Worm (Caenorhabditis elegans): Measurements from ENCODE around the gene ZC455.1.

- TF ChIP-seq R02D3.7 (tag; optimal IDR thresholded peaks at IDR 0.05), result no peak
- no peak for TF ChIP-seq nfya-1 (tag; optimal IDR thresholded peaks at IDR 0.05; ENCODE audit: insufficient read depth)
- TF ChIP-seq ztf-11 (tag; optimal IDR thresholded peaks at IDR 0.05), result no peak
- no peak for TF ChIP-seq zag-1 (tag; optimal IDR thresholded peaks at IDR 0.05)
- TF ChIP-seq mdl-1 (tag; optimal IDR thresholded peaks at IDR 0.05), result no peak
- no peak for TF ChIP-seq ceh-9 (tag; optimal IDR thresholded peaks at IDR 0.05)
- no peak for TF ChIP-seq ceh-82 (tag; optimal IDR thresholded peaks at IDR 0.05)
- TF ChIP-seq unc-62 (GFP tag; optimal IDR thresholded peaks at IDR 0.05), result no peak
- no peak for TF ChIP-seq egl-27 (tag; optimal IDR thresholded peaks at IDR 0.05)
- no peak for TF ChIP-seq daf-12 (tag; optimal IDR thresholded peaks at IDR 0.05)
These were observed 36.6 kb downstream of the ZC455.1 start, which contains the start of gene ZC443.1 for ce11 chrV:12809876-12810275.
